Worm (Caenorhabditis elegans) whole organism, L3 larva: ENCODE results near the gene ZK632.10.
A peak's percentile ranks its signal among the peaks of the same experiment; 100 is the strongest.

Experiments
- R02D3.7 ChIP-seq: fragments of 150-350 bp; optimal IDR thresholded peaks from 2 replicates; lab custom pipeline; 2014; ENCODE audit warnings: missing biosample characterization, missing genetic modification characterization
- aly-2 ChIP-seq: fragments of 150-350 bp; optimal IDR thresholded peaks from 2 replicates; lab custom pipeline; 2014; ENCODE audit warnings: missing biosample characterization, missing genetic modification characterization
- ama-1 ChIP-seq: fragments of 150-350 bp; optimal IDR thresholded peaks from 2 replicates; lab custom pipeline; 2018
- ceh-16 ChIP-seq: sonication (generic microtip); optimal IDR thresholded peaks from 2 replicates; lab custom pipeline; 2017; ENCODE audit warnings: missing biosample characterization, missing genetic modification characterization
- ceh-28 ChIP-seq: fragments of 150-350 bp; optimal IDR thresholded peaks from 2 replicates; lab custom pipeline; 2014; ENCODE audit warnings: missing biosample characterization, missing genetic modification reagents, missing genetic modification characterization
- ceh-82 ChIP-seq: fragments of 150-350 bp; optimal IDR thresholded peaks from 2 replicates; lab custom pipeline; 2014; ENCODE audit warnings: missing biosample characterization, missing genetic modification characterization
- ceh-9 ChIP-seq: sonication (generic microtip); optimal IDR thresholded peaks from 2 replicates; lab custom pipeline; 2018; ENCODE audit warnings: missing biosample characterization, missing genetic modification characterization
- elt-2 ChIP-seq: sonication (generic microtip); optimal IDR thresholded peaks from 2 replicates; lab custom pipeline; 2016; ENCODE audit warnings: missing genetic modification reagents, mild to moderate bottlenecking, missing genetic modification characterization, missing compliant biosample characterization
- eor-1 ChIP-seq, 2 experiments: fragments of 150-350 bp; optimal IDR thresholded peaks; 2 replicates each; lab custom pipeline; 2014 to 2018; ENCODE audit warnings: missing biosample characterization in 2 of 2, missing genetic modification characterization in 2 of 2
- fkh-10 ChIP-seq: sonication (generic microtip); optimal IDR thresholded peaks from 2 replicates; lab custom pipeline; 2017; ENCODE audit warnings: missing biosample characterization, missing genetic modification reagents, missing genetic modification characterization
- fkh-2 ChIP-seq: fragments of 150-350 bp; optimal IDR thresholded peaks from 2 replicates; lab custom pipeline; 2014; ENCODE audit warnings: missing biosample characterization, missing genetic modification reagents, missing genetic modification characterization
- fos-1 ChIP-seq: fragments of 150-350 bp; optimal IDR thresholded peaks from 2 replicates; lab custom pipeline; 2014; ENCODE audit warnings: missing biosample characterization, missing genetic modification characterization
- hmg-11 ChIP-seq: sonication (generic microtip); optimal IDR thresholded peaks from 2 replicates; lab custom pipeline; 2016; ENCODE audit warnings: missing genetic modification characterization, missing compliant biosample characterization
- jun-1 ChIP-seq: fragments of 150-350 bp; optimal IDR thresholded peaks from 2 replicates; lab custom pipeline; 2014; ENCODE audit warnings: missing biosample characterization, missing genetic modification reagents, missing genetic modification characterization
- lin-15B ChIP-seq: fragments of 150-350 bp; optimal IDR thresholded peaks from 2 replicates; lab custom pipeline; 2014; ENCODE audit warnings: missing biosample characterization, missing genetic modification characterization
- mdl-1 ChIP-seq: fragments of 150-350 bp; optimal IDR thresholded peaks from 2 replicates; lab custom pipeline; 2014; ENCODE audit warnings: missing biosample characterization, missing genetic modification characterization
- mml-1 ChIP-seq: fragments of 150-350 bp; sonication (generic microtip); optimal IDR thresholded peaks from 3 replicates; lab custom pipeline; 2014; ENCODE audit warnings: missing biosample characterization, missing genetic modification characterization
- nfya-1 ChIP-seq: sonication (generic microtip); optimal IDR thresholded peaks from 2 replicates; lab custom pipeline; 2017; ENCODE audit warnings: missing genetic modification characterization, mild to moderate bottlenecking, missing compliant biosample characterization, antibody characterized with exemption, moderate library complexity; ENCODE audit not compliant: insufficient read depth
- nhr-11 ChIP-seq: fragments of 150-350 bp; optimal IDR thresholded peaks from 2 replicates; lab custom pipeline; 2014; ENCODE audit warnings: missing biosample characterization, missing genetic modification characterization
- nhr-12 ChIP-seq: fragments of 150-350 bp; optimal IDR thresholded peaks from 2 replicates; lab custom pipeline; 2014; ENCODE audit warnings: missing biosample characterization, missing genetic modification characterization
- nhr-23 ChIP-seq: fragments of 150-350 bp; optimal IDR thresholded peaks from 2 replicates; lab custom pipeline; 2014; ENCODE audit warnings: missing biosample characterization, missing genetic modification reagents, missing genetic modification characterization
- nhr-25 ChIP-seq: sonication (generic microtip); optimal IDR thresholded peaks from 2 replicates; lab custom pipeline; 2017; ENCODE audit warnings: missing biosample characterization, missing genetic modification characterization
- nhr-43 ChIP-seq: sonication (generic microtip); optimal IDR thresholded peaks from 2 replicates; lab custom pipeline; 2016; ENCODE audit warnings: mild to moderate bottlenecking, missing genetic modification characterization, missing compliant biosample characterization; ENCODE audit not compliant: poor library complexity, severe bottlenecking
- nhr-77 ChIP-seq: fragments of 150-350 bp; optimal IDR thresholded peaks from 2 replicates; lab custom pipeline; 2014; ENCODE audit warnings: missing biosample characterization, missing genetic modification characterization
- pha-4 ChIP-seq: fragments of 150-350 bp; optimal IDR thresholded peaks from 2 replicates; lab custom pipeline; 2014; ENCODE audit warnings: missing biosample characterization, missing genetic modification reagents, missing genetic modification characterization
- pqm-1 ChIP-seq: fragments of 150-350 bp; optimal IDR thresholded peaks from 2 replicates; lab custom pipeline; 2017; ENCODE audit warnings: missing biosample characterization, missing genetic modification characterization, inconsistent platforms
- sea-2 ChIP-seq: fragments of 150-350 bp; sonication (generic microtip); optimal IDR thresholded peaks from 4 replicates; lab custom pipeline; 2014; ENCODE audit warnings: missing biosample characterization, missing genetic modification reagents, missing genetic modification characterization
- tbx-2 ChIP-seq: sonication (generic microtip); optimal IDR thresholded peaks from 2 replicates; lab custom pipeline; 2016; ENCODE audit warnings: mild to moderate bottlenecking, missing genetic modification characterization, missing compliant biosample characterization
- unc-39 ChIP-seq: sonication (generic microtip); optimal IDR thresholded peaks from 4 replicates; lab custom pipeline; 2017; ENCODE audit warnings: missing biosample characterization, missing genetic modification characterization
- unc-62 ChIP-seq: fragments of 150-350 bp; sonication (generic microtip); optimal IDR thresholded peaks from 4 replicates; lab custom pipeline; 2014; ENCODE audit warnings: missing biosample characterization, missing genetic modification reagents, missing genetic modification characterization
- zag-1 ChIP-seq: fragments of 150-350 bp; optimal IDR thresholded peaks from 2 replicates; lab custom pipeline; 2014; ENCODE audit warnings: missing biosample characterization, missing genetic modification characterization

Gene ZK632.10

ce11 chrIII:9804997-9805610 is 22.4 kb downstream of the ZK632.10 start, which contains the start of gene riok-3:
TSS of gene riok-3 (minus strand) at chrIII:9805011.
- TF ChIP-seq eor-1 (tag; optimal IDR thresholded peaks at IDR 0.05; lab: Kevin White, UChicago), result no peak
- no peak for TF ChIP-seq nhr-43 (tag; lab: Kevin White, UChicago)
- no peak for TF ChIP-seq mdl-1
- no peak for TF ChIP-seq tbx-2 (tag; lab: Kevin White, UChicago)
- TF ChIP-seq unc-39 (tag; lab: Kevin White, UChicago), result no peak
- no peak for TF ChIP-seq sea-2 (GFP tag; lab: Kevin White, UChicago)
- no peak for TF ChIP-seq fkh-2 (tag; lab: Kevin White, UChicago)
- TF ChIP-seq ceh-28 (tag; lab: Kevin White, UChicago), result no peak
- TF ChIP-seq jun-1, result no peak
- TF ChIP-seq nhr-25 (tag; lab: Kevin White, UChicago), result peak; percentile 33
- peak; percentile 12 for TF ChIP-seq nfya-1 (tag; lab: Kevin White, UChicago)
- TF ChIP-seq aly-2 (tag; lab: Kevin White, UChicago), result no peak
- TF ChIP-seq ceh-16 (tag; lab: Kevin White, UChicago), result no peak
- TF ChIP-seq pqm-1 (tag; lab: Kevin White, UChicago), result no peak
- TF ChIP-seq nhr-12, result no peak
- TF ChIP-seq elt-2 (tag; lab: Kevin White, UChicago), result peak; percentile 20
- no peak for TF ChIP-seq fos-1
- TF ChIP-seq unc-62 (GFP tag; lab: Kevin White, UChicago), result no peak
- peak; percentile 62 for TF ChIP-seq ama-1 (lab: Kevin White, UChicago)
- TF ChIP-seq R02D3.7 (tag; lab: Kevin White, UChicago), result no peak
- no peak for TF ChIP-seq ceh-82 (tag; lab: Kevin White, UChicago)
- TF ChIP-seq nhr-23 (tag; lab: Kevin White, UChicago), result peak; percentile 36
- TF ChIP-seq nhr-77 (tag; lab: Kevin White, UChicago), result no peak
- no peak for TF ChIP-seq pha-4 (tag; lab: Kevin White, UChicago)
- TF ChIP-seq zag-1 (tag; lab: Kevin White, UChicago), result no peak
- TF ChIP-seq fkh-10 (GFP tag; lab: Kevin White, UChicago), result no peak
- TF ChIP-seq ceh-9 (tag; lab: Kevin White, UChicago), result no peak

ce11 chrIII:9802045-9802444 is 25.5 kb downstream of the ZK632.10 start:
- TF ChIP-seq ama-1 (lab: Kevin White, UChicago) (peak; percentile 50), eor-1 (tag; optimal IDR thresholded peaks at IDR 0.05; lab: Kevin White, UChicago) (no peak)

ce11 chrIII:9798478-9799157 is 28.9 kb downstream of the ZK632.10 start, which contains the start of gene ZK632.2:
TSS of gene ZK632.2 (plus strand) at chrIII:9799107.
- TF ChIP-seq nfya-1 (tag; lab: Kevin White, UChicago) (peak; percentile 1), lin-15B (peak; percentile 10), hmg-11 (no peak), nhr-77 (tag; lab: Kevin White, UChicago) (no peak)

ce11 chrIII:9796448-9796847 is 31.1 kb downstream of the ZK632.10 start, which contains the start of gene srxa-10:
TSS of gene srxa-10 (minus strand) at chrIII:9796548.
- no peak for TF ChIP-seq jun-1
- no peak for TF ChIP-seq R02D3.7 (tag; lab: Kevin White, UChicago)
- no peak for TF ChIP-seq pqm-1 (tag; lab: Kevin White, UChicago)
- TF ChIP-seq eor-1 (tag; optimal IDR thresholded peaks at IDR 0.05; lab: Kevin White, UChicago), result no peak
- no peak for TF ChIP-seq nhr-11 (tag; lab: Kevin White, UChicago)
- no peak for TF ChIP-seq nhr-43 (tag; lab: Kevin White, UChicago)
- no peak for TF ChIP-seq mml-1 (tag; lab: Kevin White, UChicago)
